Fruit fly (Drosophila melanogaster) whole organism, embryonic: ENCODE results near the gene RpS3.
A peak's percentile ranks its signal among the peaks of the same experiment; 100 is the strongest.

Experiments
- ATbp ChIP-seq: fragments of 200-800 bp; sonication (Bioruptor generic); optimal IDR thresholded peaks from 2 replicates; lab custom pipeline; 2017; ENCODE audit warnings: missing biosample characterization, mild to moderate bottlenecking, missing genetic modification characterization, missing genetic modification reagents
- Bdp1 ChIP-seq: fragments of 200-800 bp; sonication (Bioruptor generic); optimal IDR thresholded peaks from 3 replicates; lab custom pipeline; 2016; ENCODE audit warnings: missing biosample characterization, missing genetic modification characterization
- CG10321 ChIP-seq: fragments of 200-800 bp; sonication (Bioruptor generic); IDR thresholded peaks from 2 replicates; pipeline ENCODE4 v1.3.6; 2022; ENCODE audit warnings: missing biosample characterization, missing genetic modification characterization
- CG1602 ChIP-seq: fragments of 200-800 bp; sonication (Bioruptor generic); optimal IDR thresholded peaks from 3 replicates; lab custom pipeline; 2016; ENCODE audit warnings: missing biosample characterization, missing genetic modification characterization
- CG17912 ChIP-seq: fragments of 200-800 bp; sonication (Bioruptor generic); optimal IDR thresholded peaks from 2 replicates; lab custom pipeline; 2018; ENCODE audit warnings: missing biosample characterization, mild to moderate bottlenecking, missing genetic modification characterization
- CG18262 ChIP-seq: fragments of 200-800 bp; optimal IDR thresholded peaks from 3 replicates; lab custom pipeline; 2019; ENCODE audit warnings: missing biosample characterization, mild to moderate bottlenecking, missing genetic modification characterization, moderate library complexity
- CG4707 ChIP-seq: fragments of 200-800 bp; sonication (Bioruptor generic); optimal IDR thresholded peaks from 2 replicates; lab custom pipeline; 2018; ENCODE audit warnings: missing biosample characterization, mild to moderate bottlenecking, missing genetic modification characterization, moderate library complexity
- CG4820 ChIP-seq: fragments of 200-800 bp; sonication (Bioruptor generic); optimal IDR thresholded peaks from 3 replicates; lab custom pipeline; 2016; ENCODE audit warnings: missing biosample characterization, missing genetic modification characterization
- CG6254 ChIP-seq: fragments of 200-800 bp; sonication (Bioruptor generic); optimal IDR thresholded peaks from 3 replicates; lab custom pipeline; 2017; ENCODE audit warnings: mild to moderate bottlenecking, missing biosample characterization, missing genetic modification reagents, missing genetic modification characterization
- CG8290 ChIP-seq, 3 experiments: fragments of 200-800 bp; sonication (Bioruptor generic); optimal IDR thresholded peaks; 2 replicates each; lab custom pipeline; 2016 to 2019; ENCODE audit warnings: missing biosample characterization in 3 of 3, missing genetic modification characterization in 3 of 3, mild to moderate bottlenecking in 2 of 3, moderate library complexity in 1 of 3
- CG9817 ChIP-seq: fragments of 200-800 bp; sonication (Bioruptor generic); optimal IDR thresholded peaks from 2 replicates; lab custom pipeline; 2018; ENCODE audit warnings: missing biosample characterization, mild to moderate bottlenecking, missing genetic modification characterization, moderate library complexity
- Chrac-16 ChIP-seq: fragments of 200-800 bp; sonication (Bioruptor generic); optimal IDR thresholded peaks from 3 replicates; lab custom pipeline; 2016; ENCODE audit warnings: missing biosample characterization, missing genetic modification characterization
- D19B ChIP-seq: fragments of 200-800 bp; sonication (Bioruptor generic); optimal IDR thresholded peaks from 2 replicates; lab custom pipeline; 2017; ENCODE audit warnings: missing biosample characterization, mild to moderate bottlenecking, missing genetic modification characterization
- HLH3B ChIP-seq: fragments of 200-800 bp; sonication (Bioruptor generic); IDR thresholded peaks from 2 replicates; pipeline ENCODE4 v1.3.6; 2022; ENCODE audit warnings: missing biosample characterization, missing genetic modification characterization
- HLH4C ChIP-seq: fragments of 200-800 bp; sonication (Bioruptor generic); IDR thresholded peaks from 3 replicates; pipeline ENCODE4 v1.3.6; 2022; ENCODE audit warnings: missing biosample characterization, missing genetic modification characterization; ENCODE audit not compliant: partially characterized antibody
- HmgD ChIP-seq: fragments of 200-800 bp; sonication (Bioruptor generic); optimal IDR thresholded peaks from 3 replicates; lab custom pipeline; 2016; ENCODE audit warnings: missing biosample characterization, missing genetic modification characterization
- Mad ChIP-seq: fragments of 200-800 bp; sonication (Bioruptor generic); optimal IDR thresholded peaks from 2 replicates; lab custom pipeline; 2016; ENCODE audit warnings: missing biosample characterization, missing genetic modification characterization
- NC2β ChIP-seq: fragments of 200-800 bp; sonication (Bioruptor generic); optimal IDR thresholded peaks from 2 replicates; lab custom pipeline; 2016; ENCODE audit warnings: missing biosample characterization, missing genetic modification characterization
- Nf-YC ChIP-seq: fragments of 200-800 bp; optimal IDR thresholded peaks from 3 replicates; lab custom pipeline; 2019; ENCODE audit warnings: missing biosample characterization, mild to moderate bottlenecking, missing genetic modification characterization, moderate library complexity
- Sin3A ChIP-seq: fragments of >200 bp; optimal IDR thresholded peaks from 2 replicates; lab custom pipeline; 2018
- Ssrp ChIP-seq: fragments of 200-800 bp; sonication (Bioruptor generic); optimal IDR thresholded peaks from 2 replicates; lab custom pipeline; 2018; ENCODE audit warnings: missing biosample characterization, mild to moderate bottlenecking, missing genetic modification characterization, moderate library complexity
- Tbp ChIP-seq: fragments of >200 bp; optimal IDR thresholded peaks from 2 replicates; lab custom pipeline; 2018; ENCODE audit warnings: missing biosample characterization, missing genetic modification characterization
- Xrp1 ChIP-seq: fragments of 200-800 bp; sonication (Bioruptor generic); IDR thresholded peaks from 2 replicates; pipeline ENCODE4 v1.3.6; 2022; ENCODE audit warnings: missing biosample characterization, missing genetic modification characterization
- ac ChIP-seq: fragments of 200-800 bp; sonication (Bioruptor generic); optimal IDR thresholded peaks from 3 replicates; lab custom pipeline; 2017; ENCODE audit warnings: missing biosample characterization, mild to moderate bottlenecking, missing genetic modification characterization
- az2 ChIP-seq: fragments of 200-800 bp; sonication (Bioruptor generic); optimal IDR thresholded peaks from 3 replicates; lab custom pipeline; 2016; ENCODE audit warnings: missing biosample characterization, missing genetic modification characterization
- bowl ChIP-seq: fragments of 200-800 bp; sonication (Bioruptor generic); IDR thresholded peaks from 2 replicates; pipeline ENCODE4 v1.3.6; 2022; ENCODE audit warnings: missing biosample characterization, missing genetic modification characterization
- cad ChIP-seq: fragments of >200 bp; optimal IDR thresholded peaks from 2 replicates; lab custom pipeline; 2017; ENCODE audit warnings: missing biosample characterization, missing genetic modification characterization
- da ChIP-seq: fragments of 200-800 bp; sonication (Bioruptor generic); optimal IDR thresholded peaks from 2 replicates; lab custom pipeline; 2016; ENCODE audit warnings: missing biosample characterization, missing genetic modification characterization
- disco-r ChIP-seq: fragments of 200-800 bp; sonication (Bioruptor generic); optimal IDR thresholded peaks from 2 replicates; lab custom pipeline; 2016; ENCODE audit warnings: missing biosample characterization, missing genetic modification characterization
- dysf ChIP-seq: fragments of 200-800 bp; sonication (Bioruptor generic); IDR thresholded peaks from 3 replicates; pipeline ENCODE4 v1.3.6; 2022; ENCODE audit warnings: missing biosample characterization, missing genetic modification characterization
- en ChIP-seq: fragments of 200-800 bp; sonication (Bioruptor generic); optimal IDR thresholded peaks from 2 replicates; lab custom pipeline; 2016; ENCODE audit warnings: missing biosample characterization, missing genetic modification characterization
- ewg ChIP-seq: fragments of 200-800 bp; sonication (Bioruptor generic); optimal IDR thresholded peaks from 3 replicates; lab custom pipeline; 2017; ENCODE audit warnings: mild to moderate bottlenecking, missing biosample characterization, missing genetic modification reagents, missing genetic modification characterization
- gem ChIP-seq: fragments of 200-800 bp; sonication (Bioruptor generic); optimal IDR thresholded peaks from 2 replicates; lab custom pipeline; 2019; ENCODE audit warnings: missing biosample characterization, mild to moderate bottlenecking, missing genetic modification characterization, moderate library complexity
- gsb-n ChIP-seq: fragments of 200-800 bp; sonication (Bioruptor generic); optimal IDR thresholded peaks from 3 replicates; lab custom pipeline; 2018; ENCODE audit warnings: missing biosample characterization, mild to moderate bottlenecking, missing genetic modification characterization
- hth ChIP-seq: fragments of >200 bp; optimal IDR thresholded peaks from 2 replicates; lab custom pipeline; 2017; ENCODE audit warnings: inconsistent platforms
- inv ChIP-seq: fragments of 200-800 bp; sonication (Bioruptor generic); IDR thresholded peaks from 2 replicates; pipeline ENCODE4 v1.3.6; 2022; ENCODE audit warnings: missing biosample characterization, missing genetic modification characterization; ENCODE audit not compliant: partially characterized antibody
- jumu ChIP-seq: fragments of 200-800 bp; sonication (Bioruptor generic); optimal IDR thresholded peaks from 3 replicates; lab custom pipeline; 2016; ENCODE audit warnings: missing biosample characterization, missing genetic modification characterization
- lab ChIP-seq: fragments of 200-800 bp; sonication (Bioruptor generic); optimal IDR thresholded peaks from 3 replicates; lab custom pipeline; 2017; ENCODE audit warnings: missing biosample characterization, missing genetic modification characterization, mild to moderate bottlenecking, moderate library complexity, missing genetic modification reagents
- nau ChIP-seq: fragments of 200-800 bp; sonication (Bioruptor generic); optimal IDR thresholded peaks from 3 replicates; lab custom pipeline; 2017; ENCODE audit warnings: missing biosample characterization, mild to moderate bottlenecking, missing genetic modification characterization, missing genetic modification reagents
- pzg ChIP-seq: fragments of 200-800 bp; sonication (Bioruptor generic); optimal IDR thresholded peaks from 3 replicates; lab custom pipeline; 2018; ENCODE audit warnings: missing biosample characterization, mild to moderate bottlenecking, missing genetic modification characterization, moderate library complexity
- salm ChIP-seq: fragments of 200-800 bp; sonication (Bioruptor generic); optimal IDR thresholded peaks from 2 replicates; lab custom pipeline; 2018; ENCODE audit warnings: missing biosample characterization, mild to moderate bottlenecking, missing genetic modification characterization
- sc ChIP-seq, 3 experiments: fragments of >200 bp in 2 of 3; fragments of 200-800 bp in 1 of 3; sonication (Bioruptor generic) in 1 of 3; optimal IDR thresholded peaks; 2 replicates in 2 of 3; 3 replicates in 1 of 3; lab custom pipeline; 2017; ENCODE audit warnings: mild to moderate bottlenecking in 1 of 3, missing biosample characterization in 1 of 3, missing genetic modification characterization in 1 of 3, missing genetic modification reagents in 1 of 3
- sima ChIP-seq: fragments of 200-800 bp; sonication (Bioruptor generic); optimal IDR thresholded peaks from 2 replicates; lab custom pipeline; 2016; ENCODE audit warnings: missing biosample characterization, missing genetic modification characterization
- sisA ChIP-seq: fragments of 200-800 bp; sonication (Bioruptor generic); IDR thresholded peaks from 2 replicates; pipeline ENCODE4 v1.3.6; 2022; ENCODE audit warnings: missing biosample characterization, missing genetic modification characterization
- so ChIP-seq: fragments of 200-800 bp; sonication (Bioruptor generic); IDR thresholded peaks from 3 replicates; pipeline ENCODE4 v1.3.6; 2022; ENCODE audit warnings: missing biosample characterization, missing genetic modification characterization
- tap ChIP-seq: fragments of 200-800 bp; optimal IDR thresholded peaks from 3 replicates; lab custom pipeline; 2019; ENCODE audit warnings: missing biosample characterization, mild to moderate bottlenecking, missing genetic modification characterization, moderate library complexity
- ttk ChIP-seq: fragments of 200-800 bp; sonication (Bioruptor generic); IDR thresholded peaks from 2 replicates; pipeline ENCODE4 v2.1.2; 2022; ENCODE audit warnings: missing biosample characterization, missing genetic modification characterization
- unc-4 ChIP-seq: fragments of 200-800 bp; sonication (Bioruptor generic); IDR thresholded peaks from 2 replicates; pipeline ENCODE4 v1.3.6; 2022; ENCODE audit warnings: missing biosample characterization, missing genetic modification characterization; ENCODE audit not compliant: partially characterized antibody
- yki ChIP-seq: fragments of >200 bp; optimal IDR thresholded peaks from 3 replicates; lab custom pipeline; 2018
- zfh2 ChIP-seq: fragments of 200-800 bp; sonication (Bioruptor generic); optimal IDR thresholded peaks from 2 replicates; lab custom pipeline; 2016; ENCODE audit warnings: missing biosample characterization, missing genetic modification characterization

Gene RpS3

dm6 chr3R:23333334-23334035 lies 25.1 kb upstream of the RpS3 start (continued):
- TF ChIP-seq sima (GFP tag; lab: Kevin White, UChicago) (no peak), CG8290 (GFP tag; optimal IDR thresholded peaks at IDR 0.05; lab: Kevin White, UChicago) (no peak), CG8290 (tag; optimal IDR thresholded peaks at IDR 0.05; lab: Kevin White, UChicago) (no peak), nau (no peak), HmgD (no peak), tap (tag; lab: Kevin White, UChicago) (peak; percentile 54), bowl (no peak), en (GFP tag; lab: Kevin White, UChicago) (peak; percentile 30), HLH4C (GFP tag; lab: Robert Waterston, UW) (no peak), Xrp1 (GFP tag; lab: Robert Waterston, UW) (peak; percentile 69), CG9817 (tag; lab: Kevin White, UChicago) (no peak), ATbp (GFP tag; lab: Kevin White, UChicago) (peak; percentile 61), Sin3A (lab: Kevin White, UChicago) (no peak), disco-r (GFP tag; lab: Kevin White, UChicago) (no peak), CG6254 (GFP tag; lab: Kevin White, UChicago) (peak; percentile 67), pzg (GFP tag; lab: Kevin White, UChicago) (no peak), cad (GFP tag; lab: Kevin White, UChicago) (no peak), CG4820 (GFP tag; lab: Kevin White, UChicago) (peak; percentile 39), gem (tag; lab: Kevin White, UChicago) (peak; percentile 79), sisA (GFP tag; lab: Robert Waterston, UW) (peak; percentile 41; the same call in 1 of the 2 replicates), dysf (GFP tag; lab: Robert Waterston, UW) (peak; percentile 23; the same call in 1 of the 3 replicates), CG18262 (peak; percentile 82), CG10321 (GFP tag; lab: Robert Waterston, UW) (no peak), ac (no peak), lab (GFP tag; lab: Kevin White, UChicago) (peak; percentile 47), ttk (GFP tag; lab: Robert Waterston, UW) (no peak), HLH3B (GFP tag; lab: Robert Waterston, UW) (no peak), CG1602 (GFP tag; lab: Kevin White, UChicago) (peak; percentile 30), inv (GFP tag; lab: Robert Waterston, UW) (no peak), NC2β (GFP tag; lab: Kevin White, UChicago) (no peak), jumu (GFP tag; lab: Kevin White, UChicago) (peak; percentile 32), CG4707 (GFP tag; lab: Kevin White, UChicago) (no peak), ewg (peak; percentile 40), unc-4 (no peak), Mad (GFP tag; lab: Kevin White, UChicago) (peak; percentile 4), zfh2 (no peak), yki (lab: Kevin White, UChicago) (no peak), D19B (GFP tag; lab: Kevin White, UChicago) (peak; percentile 37), az2 (GFP tag; lab: Kevin White, UChicago) (peak; percentile 38), gsb-n (peak; percentile 57), salm (tag; lab: Kevin White, UChicago) (peak; percentile 4), Bdp1 (no peak), CG17912 (no peak), so (GFP tag; lab: Robert Waterston, UW) (no peak), da (GFP tag; lab: Kevin White, UChicago) (no peak), Nf-YC (tag; lab: Kevin White, UChicago) (no peak), Ssrp (tag; lab: Kevin White, UChicago) (peak; percentile 65), hth (lab: Kevin White, UChicago) (no peak), sc (optimal IDR thresholded peaks at IDR 0.05; lab: Kevin White, UChicago) (no peak), sc (GFP tag; optimal IDR thresholded peaks at IDR 0.05; lab: Kevin White, UChicago) (peak; percentile 61), Tbp (GFP tag; lab: Kevin White, UChicago) (no peak), Chrac-16 (GFP tag; lab: Kevin White, UChicago) (peak; percentile 46)
